Fruit fly (Drosophila melanogaster): ENCODE data around the gene CG6324.
A peak's percentile ranks its signal among the peaks of the same experiment; 100 is the strongest.

CG6324 gene

dm6 chrX:15462436-15462857 lies 13.4 kb upstream of the CG6324 start, which contains the start of the genes shtd, CG6294 and CG6299 (continued):
- TF ChIP-seq CG14860 (GFP tag; IDR thresholded peaks at IDR 0.05; ENCODE audit: partially characterized antibody) (peak; percentile 99), twi (tag; optimal IDR thresholded peaks at IDR 0.05) (peak; percentile 14), CG14667 (GFP tag; IDR thresholded peaks at IDR 0.05) (no peak), run (tag; optimal IDR thresholded peaks at IDR 0.05) (no peak), CG4282 (GFP tag; optimal IDR thresholded peaks at IDR 0.05) (no peak), CG10565 (GFP tag; optimal IDR thresholded peaks at IDR 0.05) (no peak), CG12744 (GFP tag; optimal IDR thresholded peaks at IDR 0.05) (no peak), crp (GFP tag; optimal IDR thresholded peaks at IDR 0.05) (peak in 1 of 2 experiments; percentile 70), H2.0 (GFP tag; IDR thresholded peaks at IDR 0.05) (no peak), Lhr (GFP tag; optimal IDR thresholded peaks at IDR 0.05) (peak; percentile 47), Dfd (GFP tag; optimal IDR thresholded peaks at IDR 0.05) (no peak), CG11696 (GFP tag; IDR thresholded peaks at IDR 0.05) (no peak), nom (GFP tag; optimal IDR thresholded peaks at IDR 0.05) (no peak), Xrp1 (GFP tag; IDR thresholded peaks at IDR 0.05) (no peak), hth (optimal IDR thresholded peaks at IDR 0.05) (no peak), Adf1 (GFP tag; IDR thresholded peaks at IDR 0.05) (no peak), Dad (GFP tag; optimal IDR thresholded peaks at IDR 0.05) (no peak), nmo (GFP tag; optimal IDR thresholded peaks at IDR 0.05) (peak; percentile 66), Optix (GFP tag; IDR thresholded peaks at IDR 0.05) (no peak), ttk (GFP tag; IDR thresholded peaks at IDR 0.05) (no peak), phol (tag; optimal IDR thresholded peaks at IDR 0.05) (peak; percentile 67), CG32767 (GFP tag; IDR thresholded peaks at IDR 0.05) (no peak), gsb-n (tag; optimal IDR thresholded peaks at IDR 0.05) (no peak), CG7745 (tag; optimal IDR thresholded peaks at IDR 0.05) (no peak), CG8281 (tag; optimal IDR thresholded peaks at IDR 0.05) (no peak), zfh1 (GFP tag; IDR thresholded peaks at IDR 0.05) (no peak), schlank (tag; optimal IDR thresholded peaks at IDR 0.05) (no peak), tap (tag; optimal IDR thresholded peaks at IDR 0.05) (no peak), NC2β (GFP tag; optimal IDR thresholded peaks at IDR 0.05) (no peak), CG2120 (GFP tag; optimal IDR thresholded peaks at IDR 0.05) (peak; percentile 24), Hsf (GFP tag; optimal IDR thresholded peaks at IDR 0.05) (no peak), slbo (GFP tag; IDR thresholded peaks at IDR 0.05) (no peak), CG31388 (GFP tag; optimal IDR thresholded peaks at IDR 0.05) (no peak), CG9215 (GFP tag; IDR thresholded peaks at IDR 0.05) (no peak), knrl (GFP tag; IDR thresholded peaks at IDR 0.05; ENCODE audit: partially characterized antibody) (peak; percentile 86), Lim3 (GFP tag; IDR thresholded peaks at IDR 0.05) (no peak), cwo (GFP tag; optimal IDR thresholded peaks at IDR 0.05) (no peak), HmgZ (tag; optimal IDR thresholded peaks at IDR 0.05) (peak; percentile 53), dmrt11E (tag; optimal IDR thresholded peaks at IDR 0.05) (no peak), Elba2 (GFP tag; optimal IDR thresholded peaks at IDR 0.05) (peak; percentile 54), CG2678 (tag; optimal IDR thresholded peaks at IDR 0.05) (no peak), HLH54F (GFP tag; optimal IDR thresholded peaks at IDR 0.05) (peak; percentile 6), toy (GFP tag; IDR thresholded peaks at IDR 0.05) (no peak), CG5180 (GFP tag; optimal IDR thresholded peaks at IDR 0.05) (no peak), Dbx (GFP tag; IDR thresholded peaks at IDR 0.05) (0 out of 3 replicates have a peak, but pooled peaks have one; percentile 13), Gsc (GFP tag; IDR thresholded peaks at IDR 0.05) (no peak), CG18262 (tag; optimal IDR thresholded peaks at IDR 0.05) (no peak), CG17186 (GFP tag; optimal IDR thresholded peaks at IDR 0.05) (peak; percentile 9), Atf6 (GFP tag; IDR thresholded peaks at IDR 0.05) (no peak), oc (tag; optimal IDR thresholded peaks at IDR 0.05) (no peak), Drgx (GFP tag; IDR thresholded peaks at IDR 0.05) (no peak), Hr51 (GFP tag; optimal IDR thresholded peaks at IDR 0.05) (no peak)
